Worm (Caenorhabditis elegans) whole organism, young adult: ENCODE measurements around the gene prx-10.

Source experiments
- F49E8.2 ChIP-seq: sonication (generic microtip); optimal IDR thresholded peaks from 3 replicates; lab custom pipeline; 2017; ENCODE audit warnings: missing genetic modification characterization, mild to moderate bottlenecking, missing compliant biosample characterization, antibody characterized with exemption, moderate library complexity; ENCODE audit not compliant: insufficient read depth
- ZK185.1 ChIP-seq: sonication (generic microtip); optimal IDR thresholded peaks from 2 replicates; lab custom pipeline; 2016; ENCODE audit warnings: mild to moderate bottlenecking, missing genetic modification characterization, missing compliant biosample characterization; ENCODE audit not compliant: poor library complexity, severe bottlenecking
- ama-1 ChIP-seq, 3 experiments: fragments of 150-350 bp in 1 of 3; sonication (generic microtip) in 2 of 3; optimal IDR thresholded peaks; 2 replicates each; lab custom pipeline; 2014 to 2018; ENCODE audit warnings: missing biosample characterization in 2 of 3, missing genetic modification characterization in 2 of 3, missing genetic modification reagents in 2 of 3
- atf-7 ChIP-seq: sonication (generic microtip); optimal IDR thresholded peaks from 2 replicates; lab custom pipeline; 2017; ENCODE audit warnings: mild to moderate bottlenecking, missing genetic modification characterization, missing compliant biosample characterization
- ceh-40 ChIP-seq: fragments of 200-800 bp; sonication (Bioruptor generic); IDR thresholded peaks from 2 replicates; pipeline ENCODE4 v1.3.6; 2022; ENCODE audit warnings: missing genetic modification characterization, missing compliant biosample characterization
- dox-1 ChIP-seq: fragments of 200-800 bp; sonication (Bioruptor generic); IDR thresholded peaks from 2 replicates; pipeline ENCODE4 v1.3.6; 2022; ENCODE audit warnings: missing genetic modification reagents, missing genetic modification characterization, missing compliant biosample characterization
- efl-1 ChIP-seq: fragments of 150-350 bp; optimal IDR thresholded peaks from 2 replicates; lab custom pipeline; 2014; ENCODE audit warnings: missing biosample characterization, missing genetic modification reagents, missing genetic modification characterization
- madf-6 ChIP-seq: fragments of 200-800 bp; sonication (Bioruptor generic); IDR thresholded peaks from 2 replicates; pipeline ENCODE4 v1.3.6; 2022; ENCODE audit warnings: missing genetic modification reagents, missing genetic modification characterization, missing compliant biosample characterization
- madf-8 ChIP-seq: fragments of 200-800 bp; sonication (Bioruptor generic); conservative IDR thresholded peaks from 2 replicates; pipeline ENCODE4 v1.3.6; 2022; ENCODE audit warnings: missing genetic modification reagents, missing genetic modification characterization, missing compliant biosample characterization
- snpc-1.1 ChIP-seq: sonication (generic microtip); optimal IDR thresholded peaks from 2 replicates; lab custom pipeline; 2017; ENCODE audit warnings: missing genetic modification characterization, mild to moderate bottlenecking, missing compliant biosample characterization, antibody characterized with exemption, moderate library complexity, missing genotype, missing genetic modification reagents; ENCODE audit not compliant: insufficient read depth
- snpc-1.3 ChIP-seq: sonication (generic microtip); optimal IDR thresholded peaks from 2 replicates; lab custom pipeline; 2017; ENCODE audit warnings: missing genetic modification characterization, mild to moderate bottlenecking, missing compliant biosample characterization, antibody characterized with exemption, moderate library complexity, missing genotype, missing genetic modification reagents; ENCODE audit not compliant: insufficient read depth
- tbx-9 ChIP-seq: sonication (generic microtip); optimal IDR thresholded peaks from 2 replicates; lab custom pipeline; 2016; ENCODE audit warnings: borderline replicate concordance, missing genetic modification characterization, inconsistent platforms, missing compliant biosample characterization
- unc-62 ChIP-seq: fragments of 150-350 bp; optimal IDR thresholded peaks from 2 replicates; lab custom pipeline; 2014; ENCODE audit warnings: missing biosample characterization, missing genetic modification reagents, missing genetic modification characterization

DNA sequence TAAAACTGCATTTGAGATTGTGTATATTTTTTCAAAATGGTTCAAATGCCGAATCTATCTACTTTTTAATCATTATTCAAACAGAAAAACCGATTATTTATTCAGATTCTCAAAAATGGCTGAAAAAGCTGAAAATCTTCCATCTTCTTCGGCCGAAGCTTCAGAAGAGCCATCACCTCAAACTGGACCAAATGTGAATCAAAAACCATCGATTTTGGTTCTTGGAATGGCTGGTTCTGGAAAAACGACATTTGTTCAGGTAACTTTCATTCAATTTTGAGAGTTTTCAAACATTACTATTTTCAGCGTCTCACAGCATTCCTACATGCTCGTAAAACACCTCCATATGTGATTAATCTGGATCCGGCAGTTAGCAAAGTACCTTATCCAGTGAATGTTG lies 22.7 kb downstream of the prx-10 start, which contains the start of gene gop-2:
- TF ChIP-seq ama-1 (optimal IDR thresholded peaks at IDR 0.05; lab: Kevin White, UChicago) (no peak), ama-1 (GFP tag; optimal IDR thresholded peaks at IDR 0.05; lab: Kevin White, UChicago) (no peak), ZK185.1 (tag; lab: Kevin White, UChicago) (no peak), snpc-1.3 (tag; lab: Kevin White, UChicago) (no peak), efl-1 (GFP tag; lab: Kevin White, UChicago) (no peak), unc-62 (GFP tag; lab: Kevin White, UChicago) (no peak), madf-6 (no peak), ceh-40 (GFP tag; lab: Robert Waterston, UW) (no peak), tbx-9 (tag; lab: Kevin White, UChicago) (no peak), atf-7 (tag; lab: Kevin White, UChicago) (no peak), F49E8.2 (tag; lab: Kevin White, UChicago) (no peak), madf-8 (GFP tag; lab: Robert Waterston, UW) (no peak), snpc-1.1 (tag; lab: Kevin White, UChicago) (no peak), dox-1 (GFP tag; lab: Robert Waterston, UW) (no peak)
